Fruit fly (Drosophila melanogaster) whole organism, pupa: ENCODE data around the gene tty.

Source experiments
- CG10348 ChIP-seq: fragments of 200-800 bp; sonication (Bioruptor generic); IDR thresholded peaks from 2 replicates; pipeline ENCODE4 v1.3.6; 2022; ENCODE audit warnings: missing biosample characterization, missing genetic modification characterization
- CG12605 ChIP-seq: fragments of 200-800 bp; sonication (Bioruptor generic); IDR thresholded peaks from 2 replicates; pipeline ENCODE4 v1.3.6; 2022; ENCODE audit warnings: missing biosample characterization, missing genetic modification characterization
- CG13204 ChIP-seq: fragments of 200-800 bp; sonication (Bioruptor generic); optimal IDR thresholded peaks from 2 replicates; lab custom pipeline; 2018; ENCODE audit warnings: missing biosample characterization, mild to moderate bottlenecking, missing genetic modification characterization, moderate library complexity
- CG14655 ChIP-seq: fragments of 200-800 bp; sonication (Bioruptor generic); optimal IDR thresholded peaks from 3 replicates; lab custom pipeline; 2017; ENCODE audit warnings: mild to moderate bottlenecking, missing biosample characterization, missing genetic modification reagents, missing genetic modification characterization
- CG15710 ChIP-seq: fragments of 200-800 bp; sonication (Bioruptor generic); optimal IDR thresholded peaks from 2 replicates; lab custom pipeline; 2018; ENCODE audit warnings: missing biosample characterization, mild to moderate bottlenecking, missing genetic modification characterization, moderate library complexity
- CG17806 ChIP-seq: fragments of 200-800 bp; sonication (Bioruptor generic); optimal IDR thresholded peaks from 2 replicates; lab custom pipeline; 2018; ENCODE audit warnings: missing biosample characterization, mild to moderate bottlenecking, missing genetic modification characterization, moderate library complexity
- CG32121 ChIP-seq: fragments of 200-800 bp; sonication (Bioruptor generic); IDR thresholded peaks from 2 replicates; pipeline ENCODE4 v1.3.6; 2022; ENCODE audit warnings: missing biosample characterization, missing genetic modification characterization
- CG34367 ChIP-seq: fragments of 200-800 bp; sonication (Bioruptor generic); optimal IDR thresholded peaks from 2 replicates; lab custom pipeline; 2018; ENCODE audit warnings: missing biosample characterization, mild to moderate bottlenecking, missing genetic modification characterization
- CG4496 ChIP-seq: fragments of 200-800 bp; sonication (Bioruptor generic); IDR thresholded peaks from 3 replicates; pipeline ENCODE4 v1.3.6; 2022; ENCODE audit warnings: missing biosample characterization, missing genetic modification characterization
- CG8159 ChIP-seq: fragments of 200-800 bp; sonication (Bioruptor generic); optimal IDR thresholded peaks from 3 replicates; lab custom pipeline; 2018; ENCODE audit warnings: missing biosample characterization, mild to moderate bottlenecking, missing genetic modification characterization, moderate library complexity
- CG8301 ChIP-seq: fragments of 200-800 bp; sonication (Bioruptor generic); optimal IDR thresholded peaks from 2 replicates; lab custom pipeline; 2018; ENCODE audit warnings: missing biosample characterization, mild to moderate bottlenecking, missing genetic modification characterization
- CG9948 ChIP-seq: fragments of 200-800 bp; sonication (Bioruptor generic); optimal IDR thresholded peaks from 2 replicates; lab custom pipeline; 2018; ENCODE audit warnings: missing biosample characterization, mild to moderate bottlenecking, missing genetic modification characterization, moderate library complexity
- D1 ChIP-seq: fragments of 200-800 bp; sonication (Bioruptor generic); optimal IDR thresholded peaks from 2 replicates; lab custom pipeline; 2018; ENCODE audit warnings: missing biosample characterization, mild to moderate bottlenecking, missing genetic modification characterization, moderate library complexity
- EcR ChIP-seq: fragments of 200-800 bp; sonication (Bioruptor generic); optimal IDR thresholded peaks from 3 replicates; lab custom pipeline; 2019; ENCODE audit warnings: missing biosample characterization, missing genetic modification characterization, mild to moderate bottlenecking, moderate library complexity, missing genetic modification reagents
- Ets98B ChIP-seq: fragments of 200-800 bp; sonication (Bioruptor generic); IDR thresholded peaks from 2 replicates; pipeline ENCODE4 v1.3.6; 2022; ENCODE audit warnings: missing biosample characterization, missing genetic modification characterization
- Pif1A ChIP-seq: fragments of 200-800 bp; sonication (Bioruptor generic); optimal IDR thresholded peaks from 3 replicates; lab custom pipeline; 2016; ENCODE audit warnings: missing biosample characterization, missing genetic modification characterization
- Pif1B ChIP-seq: fragments of 200-800 bp; sonication (Bioruptor generic); optimal IDR thresholded peaks from 3 replicates; lab custom pipeline; 2016; ENCODE audit warnings: missing biosample characterization, missing genetic modification characterization
- Snoo ChIP-seq: fragments of 200-800 bp; sonication (Bioruptor generic); optimal IDR thresholded peaks from 3 replicates; lab custom pipeline; 2017; ENCODE audit warnings: missing biosample characterization, mild to moderate bottlenecking, missing genetic modification characterization, inconsistent platforms
- fd96Ca ChIP-seq: fragments of 200-800 bp; sonication (Bioruptor generic); IDR thresholded peaks from 3 replicates; pipeline ENCODE4 v1.3.6; 2022; ENCODE audit warnings: missing biosample characterization, missing genetic modification characterization
- gl ChIP-seq: fragments of 200-800 bp; sonication (Bioruptor generic); optimal IDR thresholded peaks from 2 replicates; lab custom pipeline; 2018; ENCODE audit warnings: missing biosample characterization, mild to moderate bottlenecking, missing genetic modification characterization
- rn ChIP-seq: fragments of 200-800 bp; sonication (Bioruptor generic); IDR thresholded peaks from 2 replicates; pipeline ENCODE4 v1.3.6; 2022; ENCODE audit warnings: missing biosample characterization, missing genetic modification characterization

tty gene

dm6 chrX:21281039-21281911 is 58.2 kb downstream of the tty start, which contains the start of gene Mnr:
Gene Mnr (minus strand): TSS chrX:21281171.
- no peak for TF ChIP-seq gl (tag; lab: Kevin White, UChicago)
- TF ChIP-seq CG15710 (tag; lab: Kevin White, UChicago) = peak; percentile 20
- TF ChIP-seq CG13204 (GFP tag; lab: Kevin White, UChicago) = peak; percentile 58
- no peak for TF ChIP-seq CG17806
- peak; percentile 57 for TF ChIP-seq Ets98B (GFP tag; lab: Robert Waterston, UW)
- no peak for TF ChIP-seq Snoo (tag; lab: Kevin White, UChicago)
- no peak for TF ChIP-seq CG9948
- peak; percentile 36; the same call in 1 of the 2 replicates for TF ChIP-seq CG32121
- peak; percentile 30 for TF ChIP-seq CG8301 (tag; lab: Kevin White, UChicago)
- no peak for TF ChIP-seq Pif1B (GFP tag; lab: Kevin White, UChicago)
- TF ChIP-seq rn (GFP tag; lab: Robert Waterston, UW) = no peak
- no peak for TF ChIP-seq CG34367 (tag; lab: Kevin White, UChicago)
- TF ChIP-seq Pif1A (GFP tag; lab: Kevin White, UChicago) = peak; percentile 20
- peak; percentile 24 for TF ChIP-seq CG8159
- TF ChIP-seq CG14655 (GFP tag; lab: Kevin White, UChicago) = peak; percentile 64
- peak; percentile 33 for TF ChIP-seq D1 (tag; lab: Kevin White, UChicago)
- TF ChIP-seq CG4496 (GFP tag; lab: Robert Waterston, UW) = peak; percentile 65; the same call in 2 of the 3 replicates
- TF ChIP-seq fd96Ca (GFP tag; lab: Robert Waterston, UW) = peak; percentile 24; the same call in 1 of the 3 replicates
- peak; percentile 74 for TF ChIP-seq EcR (GFP tag; lab: Kevin White, UChicago)
- peak; percentile 79 for TF ChIP-seq CG10348
- TF ChIP-seq CG12605 (GFP tag; lab: Robert Waterston, UW) = no peak

dm6 chrX:21280629-21281028 is 58.8 kb downstream of the tty start:
- TF ChIP-seq gl (tag; lab: Kevin White, UChicago) = no peak
- no peak for TF ChIP-seq rn (GFP tag; lab: Robert Waterston, UW)
- TF ChIP-seq CG14655 (GFP tag; lab: Kevin White, UChicago) = peak; percentile 31
- TF ChIP-seq Pif1B (GFP tag; lab: Kevin White, UChicago) = no peak
- peak; percentile 24 for TF ChIP-seq Pif1A (GFP tag; lab: Kevin White, UChicago)
- TF ChIP-seq CG9948 = peak; percentile 15

DNA sequence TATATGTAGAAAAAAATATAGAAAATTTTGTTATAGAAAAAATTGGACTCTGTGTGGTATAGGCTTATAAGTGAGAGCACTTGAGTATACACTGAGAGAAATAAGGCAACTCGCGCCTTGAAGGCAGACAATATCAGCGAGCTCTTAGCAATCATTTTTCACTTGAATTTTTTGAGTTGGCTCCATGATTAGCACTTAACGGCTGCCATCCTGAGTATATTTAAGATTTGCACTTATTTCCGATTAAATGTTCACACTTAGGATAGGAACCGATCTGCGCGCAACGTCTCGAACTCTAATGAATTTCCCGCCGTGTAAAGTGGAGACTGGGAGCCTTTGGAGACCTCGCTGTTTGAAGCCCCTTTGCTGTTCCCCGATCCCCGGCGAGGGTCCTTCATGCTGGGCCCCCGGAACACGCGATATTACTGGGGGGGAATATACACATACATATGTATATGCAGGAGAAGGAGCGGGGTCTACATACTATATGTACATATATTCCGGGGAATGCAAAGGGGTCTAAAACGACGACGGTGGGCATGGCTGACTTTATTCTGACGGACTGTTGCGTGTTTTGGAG is 60.1 kb downstream of the tty start:
- TF ChIP-seq CG4496 (GFP tag; lab: Robert Waterston, UW) (no peak), CG14655 (GFP tag; lab: Kevin White, UChicago) (peak; percentile 53), EcR (GFP tag; lab: Kevin White, UChicago) (no peak), Pif1B (GFP tag; lab: Kevin White, UChicago) (peak; percentile 7), CG34367 (tag; lab: Kevin White, UChicago) (no peak), gl (tag; lab: Kevin White, UChicago) (no peak), CG10348 (no peak), fd96Ca (GFP tag; lab: Robert Waterston, UW) (peak; percentile 58; the same call in 2 of the 3 replicates), CG17806 (peak; percentile 26), CG8301 (tag; lab: Kevin White, UChicago) (peak; percentile 24), CG9948 (peak; percentile 47), CG8159 (peak; percentile 33), CG15710 (tag; lab: Kevin White, UChicago) (peak; percentile 31)
